Fruit fly (Drosophila melanogaster): ENCODE results near the gene CG1271.

The CG1271 gene

DNA sequence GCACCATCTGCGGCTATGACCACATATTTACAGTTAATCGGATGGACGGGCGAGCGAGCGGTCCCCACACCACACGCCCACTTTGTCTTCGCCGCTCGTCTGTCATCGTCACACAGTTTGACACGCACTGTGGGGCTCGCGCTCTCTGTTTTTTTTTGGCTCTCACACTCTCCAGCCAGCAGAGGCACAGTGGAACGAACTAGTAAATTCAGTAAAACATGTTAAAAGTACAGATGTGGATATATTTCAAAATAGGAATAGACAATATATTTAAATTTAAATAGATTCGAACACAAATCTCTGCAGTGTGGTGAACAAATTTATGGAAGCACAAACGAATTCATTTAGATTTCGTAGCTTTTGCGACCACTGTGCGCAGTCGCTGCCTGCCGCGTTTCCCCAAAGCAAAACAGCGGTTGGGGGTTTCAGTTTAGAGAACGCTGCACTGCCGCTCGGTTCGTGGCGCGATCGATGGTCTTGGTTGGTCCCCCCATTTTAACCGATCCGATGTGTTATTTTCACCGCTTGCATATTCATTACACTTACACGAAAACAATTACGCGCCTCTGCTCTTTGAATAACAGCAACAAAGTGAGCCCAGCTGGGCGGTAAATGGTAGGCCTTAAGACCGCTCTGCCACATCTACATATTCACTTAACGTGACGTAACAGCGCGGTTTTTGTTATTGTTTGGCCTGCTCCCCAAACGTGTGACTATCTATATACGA lies 29.0 kb downstream of the CG1271 start (continued):
- TF ChIP-seq HLH3B (GFP tag; IDR thresholded peaks at IDR 0.05) (peak; percentile 99), inv (GFP tag; IDR thresholded peaks at IDR 0.05; ENCODE audit: partially characterized antibody) (peak; percentile 79), Xbp1 (GFP tag; optimal IDR thresholded peaks at IDR 0.05) (peak; percentile 99), sim (GFP tag; IDR thresholded peaks at IDR 0.05) (peak; percentile 98), CG5953 (GFP tag; IDR thresholded peaks at IDR 0.05) (peak; percentile 98), CG1832 (GFP tag; optimal IDR thresholded peaks at IDR 0.05) (no peak), HLH4C (GFP tag; IDR thresholded peaks at IDR 0.05; ENCODE audit: partially characterized antibody) (peak; percentile 80), vvl (GFP tag; IDR thresholded peaks at IDR 0.05) (peak; percentile 99), CG10959 (GFP tag; IDR thresholded peaks at IDR 0.05) (peak; percentile 97), shn (GFP tag; optimal IDR thresholded peaks at IDR 0.05) (peak; percentile 92), tgo (GFP tag; IDR thresholded peaks at IDR 0.05) (peak; percentile 98), CG12155 (GFP tag; optimal IDR thresholded peaks at IDR 0.05) (peak; percentile 97), sd (tag; optimal IDR thresholded peaks at IDR 0.05) (peak; percentile 93), bcd (GFP tag; optimal IDR thresholded peaks at IDR 0.05) (peak; percentile 98), CG8290 (GFP tag; optimal IDR thresholded peaks at IDR 0.05) (peak; percentile 98), CG8290 (tag; optimal IDR thresholded peaks at IDR 0.05) (peak; percentile 87 to 99), Bgb (GFP tag; IDR thresholded peaks at IDR 0.05; ENCODE audit: partially characterized antibody) (peak; percentile 81), kay (GFP tag; optimal IDR thresholded peaks at IDR 0.05) (peak; percentile 96), pita (GFP tag; optimal IDR thresholded peaks at IDR 0.05) (no peak), Opbp (GFP tag; IDR thresholded peaks at IDR 0.05; ENCODE audit: partially characterized antibody) (peak; percentile 83), CG15479 (GFP tag; optimal IDR thresholded peaks at IDR 0.05) (peak; percentile 19), CG7372 (GFP tag; IDR thresholded peaks at IDR 0.05) (peak; percentile 97), CG10654 (GFP tag; optimal IDR thresholded peaks at IDR 0.05) (peak; percentile 97), dimm (GFP tag; IDR thresholded peaks at IDR 0.05) (no peak; the same call in 1 of the 2 replicates), Kr (GFP tag; optimal IDR thresholded peaks at IDR 0.05) (no peak), btn (GFP tag; optimal IDR thresholded peaks at IDR 0.05) (peak; percentile 90), CG11504 (tag; optimal IDR thresholded peaks at IDR 0.05) (peak; percentile 97), NfI (GFP tag; optimal IDR thresholded peaks at IDR 0.05) (peak; percentile 99), grn (GFP tag; optimal IDR thresholded peaks at IDR 0.05) (peak; percentile 90), Nf-YC (tag; optimal IDR thresholded peaks at IDR 0.05) (peak; percentile 89), CG14441 (GFP tag; IDR thresholded peaks at IDR 0.05) (peak; percentile 99), CG7271 (tag; optimal IDR thresholded peaks at IDR 0.05) (peak; percentile 84), ems (GFP tag; optimal IDR thresholded peaks at IDR 0.05) (peak; percentile 98), Med (GFP tag) (peak; percentile 100), nau (GFP tag; optimal IDR thresholded peaks at IDR 0.05) (peak; percentile 98), CG18476 (GFP tag; optimal IDR thresholded peaks at IDR 0.05) (peak; percentile 98), CG4730 (GFP tag; IDR thresholded peaks at IDR 0.05) (peak; percentile 97), lilli (GFP tag; optimal IDR thresholded peaks at IDR 0.05) (peak; percentile 99), gsb-n (tag; optimal IDR thresholded peaks at IDR 0.05) (peak; percentile 98), tio (GFP tag; optimal IDR thresholded peaks at IDR 0.05) (peak; percentile 97), hb (GFP tag; IDR thresholded peaks at IDR 0.05; ENCODE audit: partially characterized antibody) (peak; percentile 86), HLH54F (GFP tag; optimal IDR thresholded peaks at IDR 0.05) (peak; percentile 97), Lpt (GFP tag; optimal IDR thresholded peaks at IDR 0.05) (no peak), CG5245 (GFP tag; optimal IDR thresholded peaks at IDR 0.05) (peak; percentile 97), Rfx (GFP tag; IDR thresholded peaks at IDR 0.05) (peak; percentile 99), her (GFP tag; optimal IDR thresholded peaks at IDR 0.05) (peak; percentile 89), lmd (GFP tag; IDR thresholded peaks at IDR 0.05) (peak; percentile 98), Optix (GFP tag; IDR thresholded peaks at IDR 0.05) (peak; percentile 98), CG4617 (GFP tag; optimal IDR thresholded peaks at IDR 0.05; ENCODE audit: borderline replicate concordance) (peak; percentile 97), row (GFP tag; IDR thresholded peaks at IDR 0.05) (peak; percentile 100)
